Worm (Caenorhabditis elegans): ENCODE data around the gene abu-4.

Gene abu-4

ce11 chrV:2233177-2233576 is 41.5 kb upstream of the abu-4 start, which contains the start of gene nhr-96:
Gene nhr-96, plus strand, starts transcription at chrV:2233477.
- no peak for TF ChIP-seq ces-1 (GFP tag; optimal IDR thresholded peaks at IDR 0.05)
- no peak for TF ChIP-seq ham-2 (GFP tag; optimal IDR thresholded peaks at IDR 0.05)
- no peak for TF ChIP-seq unc-120 (tag; optimal IDR thresholded peaks at IDR 0.05; ENCODE audit: poor library complexity, severe bottlenecking)
- TF ChIP-seq lsy-2 (tag; optimal IDR thresholded peaks at IDR 0.05), result no peak
- TF ChIP-seq ceh-83 (GFP tag; optimal IDR thresholded peaks at IDR 0.05), result no peak

ce11 chrV:2235848-2236247 is 38.8 kb upstream of the abu-4 start, which contains the start of gene cyp-33C4:
Gene cyp-33C4, plus strand, starts transcription at chrV:2236140.
- TF ChIP-seq nhr-2 (tag; optimal IDR thresholded peaks at IDR 0.05), result no peak
- TF ChIP-seq nhr-28 (tag; optimal IDR thresholded peaks at IDR 0.05), result no peak
- TF ChIP-seq mls-2 (tag; optimal IDR thresholded peaks at IDR 0.05), result no peak
- TF ChIP-seq M03D4.4 (tag; optimal IDR thresholded peaks at IDR 0.05), result no peak
- TF ChIP-seq lin-13 (tag; optimal IDR thresholded peaks at IDR 0.05), result no peak
- TF ChIP-seq hlh-1 (tag; optimal IDR thresholded peaks at IDR 0.05), result no peak
- no peak for TF ChIP-seq flh-1 (GFP tag; optimal IDR thresholded peaks at IDR 0.05)
- no peak for TF ChIP-seq zip-8 (tag; optimal IDR thresholded peaks at IDR 0.05)
- no peak for TF ChIP-seq mab-5 (tag; optimal IDR thresholded peaks at IDR 0.05)
- no peak for TF ChIP-seq ham-2 (GFP tag; optimal IDR thresholded peaks at IDR 0.05)
- TF ChIP-seq lsy-2 (tag; optimal IDR thresholded peaks at IDR 0.05), result no peak
- no peak for TF ChIP-seq unc-62 (GFP tag; optimal IDR thresholded peaks at IDR 0.05)
- TF ChIP-seq sem-2 (GFP tag; optimal IDR thresholded peaks at IDR 0.05), result no peak
- no peak for TF ChIP-seq unc-120 (tag; optimal IDR thresholded peaks at IDR 0.05; ENCODE audit: poor library complexity, severe bottlenecking)
- no peak for TF ChIP-seq bed-3 (GFP tag; optimal IDR thresholded peaks at IDR 0.05)

DNA sequence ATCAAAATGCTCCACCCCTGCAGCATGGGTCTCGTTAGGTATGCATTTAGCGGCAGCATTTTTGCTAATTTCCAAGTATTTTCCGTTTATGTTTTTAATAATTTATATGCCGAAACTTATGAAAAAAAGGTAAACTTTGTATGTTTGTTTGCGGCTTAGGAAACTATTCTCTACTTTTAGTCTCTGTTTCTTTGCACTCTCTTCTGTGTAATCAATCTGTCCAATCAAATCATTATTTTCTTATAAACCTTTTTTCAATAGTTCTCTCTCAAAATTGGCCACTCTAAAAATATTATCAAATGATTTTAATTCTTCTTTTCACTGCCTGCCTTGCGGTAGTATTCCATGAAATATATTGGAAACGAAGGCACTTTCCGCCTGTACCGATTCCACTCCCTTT is 36.6 kb upstream of the abu-4 start:
- no peak for TF ChIP-seq flh-1 (GFP tag; optimal IDR thresholded peaks at IDR 0.05)
- no peak for TF ChIP-seq nhr-76 (tag; optimal IDR thresholded peaks at IDR 0.05)
- TF ChIP-seq zip-8 (tag; optimal IDR thresholded peaks at IDR 0.05), result no peak
- TF ChIP-seq elt-1 (tag; optimal IDR thresholded peaks at IDR 0.05; ENCODE audit: borderline replicate concordance, insufficient read depth), result no peak
- no peak for TF ChIP-seq drap-1 (GFP tag; optimal IDR thresholded peaks at IDR 0.05)
- no peak for TF ChIP-seq tbx-8 (GFP tag; optimal IDR thresholded peaks at IDR 0.05)
- TF ChIP-seq mep-1 (tag; optimal IDR thresholded peaks at IDR 0.05), result no peak
- TF ChIP-seq ham-2 (GFP tag; optimal IDR thresholded peaks at IDR 0.05), result no peak
- TF ChIP-seq ces-1 (GFP tag; optimal IDR thresholded peaks at IDR 0.05), result no peak
- TF ChIP-seq elt-3 (tag; optimal IDR thresholded peaks at IDR 0.05), result no peak

DNA sequence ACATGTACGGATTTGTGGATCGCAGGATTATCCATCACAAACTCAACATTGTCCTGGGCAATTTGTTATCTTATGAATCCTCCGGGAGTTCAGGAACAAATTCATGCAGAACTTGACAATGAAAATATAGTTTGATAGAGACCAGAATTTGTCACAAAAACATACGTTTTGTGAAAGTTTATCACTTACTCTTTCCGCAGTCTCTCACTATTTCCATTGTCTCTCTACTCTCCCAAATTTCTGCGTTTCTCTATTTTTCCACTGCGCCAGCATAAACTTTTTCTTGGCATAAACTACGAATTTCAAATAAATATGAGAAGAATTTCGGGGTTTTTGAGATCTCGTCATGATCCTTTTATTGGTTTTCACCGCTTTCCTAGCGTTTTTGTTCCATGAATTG is 32.0 kb upstream of the abu-4 start, which contains the start of gene cyp-33C3:
Gene cyp-33C3, plus strand, starts transcription at position 149 of the 400 bp plus-strand sequence.
- TF ChIP-seq mep-1 (tag; optimal IDR thresholded peaks at IDR 0.05), result no peak
- TF ChIP-seq unc-62 (GFP tag; optimal IDR thresholded peaks at IDR 0.05), result no peak
- no peak for TF ChIP-seq ces-1 (GFP tag; optimal IDR thresholded peaks at IDR 0.05)
- no peak for TF ChIP-seq bed-3 (GFP tag; optimal IDR thresholded peaks at IDR 0.05)
- no peak for TF ChIP-seq unc-120 (tag; optimal IDR thresholded peaks at IDR 0.05; ENCODE audit: poor library complexity, severe bottlenecking)
- no peak for TF ChIP-seq M03D4.4 (tag; optimal IDR thresholded peaks at IDR 0.05)
- TF ChIP-seq cnd-1 (tag; optimal IDR thresholded peaks at IDR 0.05), result no peak
- TF ChIP-seq pha-4 (tag; optimal IDR thresholded peaks at IDR 0.05), result no peak
- TF ChIP-seq lin-13 (tag; optimal IDR thresholded peaks at IDR 0.05), result no peak
- TF ChIP-seq hlh-1 (tag; optimal IDR thresholded peaks at IDR 0.05), result no peak
- TF ChIP-seq snpc-4 (tag; optimal IDR thresholded peaks at IDR 0.05), result no peak
- TF ChIP-seq nhr-76 (tag; optimal IDR thresholded peaks at IDR 0.05), result no peak
- TF ChIP-seq ceh-83 (GFP tag; optimal IDR thresholded peaks at IDR 0.05), result no peak
- no peak for TF ChIP-seq drap-1 (GFP tag; optimal IDR thresholded peaks at IDR 0.05)
- TF ChIP-seq unc-39 (tag; optimal IDR thresholded peaks at IDR 0.05), result no peak
- TF ChIP-seq flh-1 (GFP tag; optimal IDR thresholded peaks at IDR 0.05), result no peak
- no peak for TF ChIP-seq nhr-28 (tag; optimal IDR thresholded peaks at IDR 0.05)
- TF ChIP-seq ham-2 (GFP tag; optimal IDR thresholded peaks at IDR 0.05), result no peak
- no peak for TF ChIP-seq blmp-1 (tag; optimal IDR thresholded peaks at IDR 0.05)

ce11 chrV:2244751-2245150 is 29.9 kb upstream of the abu-4 start, which contains the start of gene cyp-33C5:
Gene cyp-33C5, plus strand, starts transcription at chrV:2245004.
- TF ChIP-seq lsy-2 (tag; optimal IDR thresholded peaks at IDR 0.05) (no peak), unc-39 (tag; optimal IDR thresholded peaks at IDR 0.05) (no peak), mab-5 (tag; optimal IDR thresholded peaks at IDR 0.05) (no peak), nhr-12 (tag; optimal IDR thresholded peaks at IDR 0.05) (no peak), zip-8 (tag; optimal IDR thresholded peaks at IDR 0.05) (no peak), mep-1 (tag; optimal IDR thresholded peaks at IDR 0.05) (no peak), M03D4.4 (tag; optimal IDR thresholded peaks at IDR 0.05) (no peak), hlh-1 (tag; optimal IDR thresholded peaks at IDR 0.05) (no peak), blmp-1 (tag; optimal IDR thresholded peaks at IDR 0.05) (no peak), unc-120 (tag; optimal IDR thresholded peaks at IDR 0.05; ENCODE audit: poor library complexity, severe bottlenecking) (no peak), nhr-76 (tag; optimal IDR thresholded peaks at IDR 0.05) (no peak), lin-32 (GFP tag; optimal IDR thresholded peaks at IDR 0.05) (no peak), nhr-28 (tag; optimal IDR thresholded peaks at IDR 0.05) (no peak), sem-2 (GFP tag; optimal IDR thresholded peaks at IDR 0.05) (no peak), lin-13 (tag; optimal IDR thresholded peaks at IDR 0.05) (no peak), sptf-1 (tag; optimal IDR thresholded peaks at IDR 0.05) (no peak), snpc-4 (tag; optimal IDR thresholded peaks at IDR 0.05) (no peak), tbx-8 (GFP tag; optimal IDR thresholded peaks at IDR 0.05) (no peak), elt-3 (tag; optimal IDR thresholded peaks at IDR 0.05) (no peak), ceh-83 (GFP tag; optimal IDR thresholded peaks at IDR 0.05) (no peak)
